Fruit fly (Drosophila melanogaster) whole organism, wandering third instar larva: ENCODE results near the gene Or85b.

ENCODE experiments used
- Hr78 ChIP-seq: fragments of >200 bp; optimal IDR thresholded peaks from 2 replicates; lab custom pipeline; 2017; ENCODE audit warnings: missing biosample characterization, missing genetic modification characterization
- N ChIP-seq: fragments of >200 bp; optimal IDR thresholded peaks from 2 replicates; lab custom pipeline; 2018; ENCODE audit warnings: missing biosample characterization, missing external identifiers, missing genetic modification characterization
- Sp1 ChIP-seq: fragments of 200-800 bp; sonication (Bioruptor generic); optimal IDR thresholded peaks from 3 replicates; lab custom pipeline; 2019; ENCODE audit warnings: missing biosample characterization, mild to moderate bottlenecking, missing genetic modification characterization, moderate library complexity
- br ChIP-seq: fragments of 200-800 bp; sonication (Bioruptor generic); optimal IDR thresholded peaks from 2 replicates; lab custom pipeline; 2016; ENCODE audit warnings: missing biosample characterization, missing genetic modification characterization
- brk ChIP-seq: fragments of 200-800 bp; sonication (Bioruptor generic); optimal IDR thresholded peaks from 2 replicates; lab custom pipeline; 2016; ENCODE audit warnings: missing biosample characterization, mild to moderate bottlenecking, missing genetic modification characterization
- dl ChIP-seq, 2 experiments: fragments of 175-275, 200-275 bp in 1 of 2; fragments of 200-275 bp in 1 of 2; sonication (Bioruptor generic); optimal IDR thresholded peaks; lab custom pipeline; 2018; ENCODE audit warnings: mild to moderate bottlenecking in 2 of 2, missing biosample characterization in 2 of 2, missing genetic modification characterization in 2 of 2, moderate library complexity in 2 of 2; ENCODE audit not compliant: partially characterized antibody in 2 of 2, insufficient read depth in 1 of 2
- foxo ChIP-seq, 2 experiments: fragments of 200-800 bp; sonication (Bioruptor generic); optimal IDR thresholded peaks; 2 replicates in 1 of 2; 3 replicates in 1 of 2; lab custom pipeline; 2016 to 2017; ENCODE audit warnings: missing biosample characterization in 2 of 2, missing genetic modification characterization in 2 of 2
- psq ChIP-seq: fragments of 200-800 bp; sonication (Bioruptor generic); optimal IDR thresholded peaks from 3 replicates; lab custom pipeline; 2017; ENCODE audit warnings: missing biosample characterization, mild to moderate bottlenecking, missing genetic modification characterization, moderate library complexity
- sage ChIP-seq: fragments of 200-800 bp; sonication (Bioruptor generic); optimal IDR thresholded peaks from 2 replicates; lab custom pipeline; 2016; ENCODE audit warnings: missing biosample characterization, mild to moderate bottlenecking, missing genetic modification characterization
- usp ChIP-seq: fragments of >200 bp; optimal IDR thresholded peaks from 2 replicates; lab custom pipeline; 2017; ENCODE audit warnings: missing biosample characterization, missing genetic modification characterization

DNA sequence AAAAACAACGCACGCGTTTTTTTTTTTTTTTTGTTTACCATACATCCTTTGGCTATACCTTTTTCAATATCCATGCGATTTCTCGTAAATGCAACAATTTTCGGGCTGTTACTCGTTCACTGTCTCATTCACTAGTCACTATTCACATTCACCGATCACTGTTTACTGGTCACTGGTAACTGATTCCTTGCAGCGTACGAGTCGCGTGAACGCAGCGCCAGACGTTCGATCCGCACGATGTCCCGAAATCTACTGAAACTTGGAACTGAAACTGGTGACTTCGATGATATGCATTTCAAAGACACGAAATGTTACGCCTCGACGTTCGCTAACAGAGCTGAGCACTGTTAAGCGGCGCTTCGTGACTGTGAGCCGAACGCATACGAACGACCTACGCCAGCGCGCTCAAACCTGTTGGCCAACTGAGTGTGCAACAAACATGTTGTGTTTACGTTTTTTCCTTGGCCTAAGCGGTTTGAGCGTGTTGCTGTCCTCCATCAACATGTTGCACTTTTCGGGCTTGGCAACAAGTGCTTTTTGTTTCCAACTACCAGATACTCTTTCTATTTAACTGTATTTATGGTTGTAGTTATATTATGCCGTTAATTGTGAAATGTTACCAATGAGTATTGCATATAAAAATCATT is 33.7 kb downstream of the Or85b start, which contains the start of gene CG45263:
- TF ChIP-seq Sp1 (GFP tag; lab: Kevin White, UChicago), result no peak
- TF ChIP-seq br, result no peak
- no peak for TF ChIP-seq sage (GFP tag; lab: Kevin White, UChicago)
- no peak for TF ChIP-seq psq
- no peak for TF ChIP-seq dl (GFP tag; optimal IDR thresholded peaks at IDR 0.05; lab: Kevin White, UChicago; ENCODE audit: insufficient read depth in 1 of 2, partially characterized antibody in 2 of 2)
- TF ChIP-seq Hr78 (GFP tag; lab: Kevin White, UChicago), result no peak
- no peak for TF ChIP-seq foxo (GFP tag; optimal IDR thresholded peaks at IDR 0.05; lab: Kevin White, UChicago)
- no peak for TF ChIP-seq N (GFP tag; lab: Kevin White, UChicago)
- no peak for TF ChIP-seq brk
- no peak for TF ChIP-seq usp
